Worm (Caenorhabditis elegans): ENCODE data around the gene ddi-1.

Gene ddi-1

DNA sequence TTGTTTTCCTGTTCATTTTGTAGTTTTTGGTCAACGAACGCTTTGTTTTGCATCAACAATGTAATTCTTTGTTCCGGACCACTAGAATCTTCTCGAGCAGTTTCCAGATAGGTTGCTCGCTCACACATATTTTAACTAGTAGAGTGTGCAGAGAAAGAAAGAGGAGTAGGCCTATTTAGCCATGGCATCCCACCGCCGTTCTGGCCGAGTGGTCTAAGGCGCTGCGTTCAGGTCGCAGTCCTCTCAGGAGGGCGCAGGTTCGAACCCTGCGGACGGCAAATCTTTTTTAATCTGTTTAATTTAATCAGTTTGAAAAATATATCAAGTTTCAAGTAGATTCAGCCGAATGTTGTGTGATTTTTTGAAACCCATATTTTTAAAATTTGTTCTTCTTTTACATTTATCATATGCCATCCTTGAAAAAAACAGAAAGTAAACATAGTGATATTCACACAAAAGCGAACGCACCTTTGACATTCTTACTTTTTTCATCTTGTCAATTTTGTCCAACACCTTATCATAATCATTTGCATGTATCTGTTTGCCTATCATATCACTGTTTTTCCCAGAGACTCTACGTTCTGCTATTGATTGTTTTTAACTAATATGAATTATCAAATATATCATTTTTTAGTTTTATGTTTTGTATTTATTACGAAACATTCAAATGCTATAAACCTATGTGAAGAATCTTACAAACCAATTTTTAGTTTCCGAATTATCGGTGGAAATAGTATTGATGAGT is 34.1 kb downstream of the ddi-1 start, which contains the start of gene try-3 (continued):
- TF ChIP-seq sox-4 (tag; optimal IDR thresholded peaks at IDR 0.05), result peak; percentile 55
- no peak for TF ChIP-seq sox-2 (GFP tag; IDR thresholded peaks at IDR 0.05)
- TF ChIP-seq ceh-48 (tag; optimal IDR thresholded peaks at IDR 0.05), result no peak
- TF ChIP-seq pqm-1 (tag; optimal IDR thresholded peaks at IDR 0.05), result peak; percentile 26
- TF ChIP-seq ceh-31 (tag; optimal IDR thresholded peaks at IDR 0.05), result peak; percentile 71
- TF ChIP-seq tbx-7 (tag; optimal IDR thresholded peaks at IDR 0.05), result no peak
- no peak for TF ChIP-seq ceh-22 (tag; optimal IDR thresholded peaks at IDR 0.05)
- peak; percentile 47 for TF ChIP-seq pha-2 (tag; optimal IDR thresholded peaks at IDR 0.05)
- no peak for TF ChIP-seq pax-1 (tag; optimal IDR thresholded peaks at IDR 0.05)
- TF ChIP-seq K02D7.2 (tag; optimal IDR thresholded peaks at IDR 0.05), result peak; percentile 2
- peak; percentile 42 for TF ChIP-seq ttx-3 (tag; optimal IDR thresholded peaks at IDR 0.05)
- TF ChIP-seq fax-1 (tag; optimal IDR thresholded peaks at IDR 0.05), result peak; percentile 20
- peak; percentile 25 for TF ChIP-seq odd-2 (tag; optimal IDR thresholded peaks at IDR 0.05)
- no peak for TF ChIP-seq rnt-1 (tag; optimal IDR thresholded peaks at IDR 0.05)
- peak; percentile 16 for TF ChIP-seq hlh-13 (GFP tag; optimal IDR thresholded peaks at IDR 0.05)
- TF ChIP-seq elt-2 (tag; optimal IDR thresholded peaks at IDR 0.05), result peak; percentile 77
- TF ChIP-seq ceh-45 (GFP tag; IDR thresholded peaks at IDR 0.05), result no peak
- no peak for TF ChIP-seq Y22D7AL.16 (tag; optimal IDR thresholded peaks at IDR 0.05)
- TF ChIP-seq T23F11.4 (GFP tag; optimal IDR thresholded peaks at IDR 0.05), result peak; percentile 60
- no peak for TF ChIP-seq F13H6.1 (tag; optimal IDR thresholded peaks at IDR 0.05)
- peak; percentile 58 for TF ChIP-seq nfya-1 (tag; optimal IDR thresholded peaks at IDR 0.05)
- TF ChIP-seq ama-1 (optimal IDR thresholded peaks at IDR 0.05), result no peak
- no peak for TF ChIP-seq unc-55 (GFP tag; optimal IDR thresholded peaks at IDR 0.05)
- peak; percentile 50 for TF ChIP-seq pat-9 (tag; optimal IDR thresholded peaks at IDR 0.05)
- TF ChIP-seq pag-3 (tag; optimal IDR thresholded peaks at IDR 0.05; ENCODE audit: borderline replicate concordance), result no peak
- TF ChIP-seq ceh-14 (tag; optimal IDR thresholded peaks at IDR 0.05), result peak; percentile 41
- peak; percentile 7 for TF ChIP-seq ceh-30 (tag; optimal IDR thresholded peaks at IDR 0.05)
- TF ChIP-seq eyg-1 (tag; optimal IDR thresholded peaks at IDR 0.05), result peak; percentile 36
- TF ChIP-seq fkh-6 (tag; optimal IDR thresholded peaks at IDR 0.05), result no peak
- TF ChIP-seq pros-1 (tag; optimal IDR thresholded peaks at IDR 0.05), result peak; percentile 23
- TF ChIP-seq mec-3 (tag; optimal IDR thresholded peaks at IDR 0.05; ENCODE audit: borderline replicate concordance), result no peak
- TF ChIP-seq madf-2 (tag; optimal IDR thresholded peaks at IDR 0.05), result no peak
- TF ChIP-seq syd-9 (tag; optimal IDR thresholded peaks at IDR 0.05), result peak; percentile 32
- TF ChIP-seq ztf-16 (tag; optimal IDR thresholded peaks at IDR 0.05), result peak; percentile 67
- TF ChIP-seq hlh-8 (tag; optimal IDR thresholded peaks at IDR 0.05), result peak; percentile 5
- TF ChIP-seq K09A11.1 (tag; optimal IDR thresholded peaks at IDR 0.05; ENCODE audit: insufficient read depth), result peak; percentile 24
- no peak for TF ChIP-seq elt-4 (tag; optimal IDR thresholded peaks at IDR 0.05)
- TF ChIP-seq hlh-6 (tag; optimal IDR thresholded peaks at IDR 0.05), result no peak

DNA sequence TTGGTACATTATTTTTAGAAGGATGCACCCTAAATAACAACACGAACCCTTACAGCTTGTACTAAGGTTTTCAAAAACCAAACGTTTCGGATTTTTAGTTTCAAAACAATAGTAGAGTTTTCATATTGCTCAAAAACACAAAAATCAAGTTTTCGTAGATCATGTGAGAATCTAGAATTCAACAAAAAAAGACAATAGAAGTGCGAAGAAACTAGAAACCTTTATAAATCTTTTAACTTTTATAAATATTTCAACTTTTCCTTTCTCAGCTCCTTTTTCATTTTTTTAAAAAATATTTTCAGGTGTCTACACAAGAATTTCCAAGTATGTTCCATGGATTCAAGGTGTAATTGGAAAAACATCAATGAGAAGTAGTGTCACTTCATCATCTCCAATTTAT is 37.8 kb downstream of the ddi-1 start, which contains the start of gene best-9:
Gene best-9 (plus strand): TSS at position 301 of the 400 bp plus-strand sequence.
- TF ChIP-seq ceh-30 (tag; optimal IDR thresholded peaks at IDR 0.05), result no peak
- no peak for TF ChIP-seq lim-6 (tag; optimal IDR thresholded peaks at IDR 0.05)
- no peak for TF ChIP-seq F13H6.1 (tag; optimal IDR thresholded peaks at IDR 0.05)
- no peak for TF ChIP-seq T23F11.4 (GFP tag; optimal IDR thresholded peaks at IDR 0.05)
- no peak for TF ChIP-seq sox-2 (GFP tag; IDR thresholded peaks at IDR 0.05)
- no peak for TF ChIP-seq rnt-1 (tag; optimal IDR thresholded peaks at IDR 0.05)
- no peak for TF ChIP-seq ztf-16 (tag; optimal IDR thresholded peaks at IDR 0.05)
- TF ChIP-seq fkh-6 (tag; optimal IDR thresholded peaks at IDR 0.05), result no peak
- TF ChIP-seq lin-11 (tag; optimal IDR thresholded peaks at IDR 0.05), result no peak
